Worm (Caenorhabditis elegans) whole organism, L4 larva: ENCODE measurements around the gene Y43F8B.19.

Experiments
- F10B5.3 ChIP-seq: sonication (generic microtip); optimal IDR thresholded peaks from 2 replicates; lab custom pipeline; 2016; ENCODE audit warnings: mild to moderate bottlenecking, missing genetic modification characterization, missing compliant biosample characterization
- daf-8 ChIP-seq: fragments of 200-800 bp; sonication (Bioruptor generic); IDR thresholded peaks from 2 replicates; pipeline ENCODE4 v1.3.6; 2022; ENCODE audit warnings: missing genetic modification characterization, missing compliant biosample characterization
- nhr-237 ChIP-seq: sonication (generic microtip); optimal IDR thresholded peaks from 2 replicates; lab custom pipeline; 2017; ENCODE audit warnings: missing biosample characterization, missing genetic modification characterization

- TF ChIP-seq F10B5.3 (tag; lab: Kevin White, UChicago) = no peak
- no peak for TF ChIP-seq nhr-237 (tag; lab: Kevin White, UChicago)
- TF ChIP-seq daf-8 = no peak
Measured at ce11 chrV:19513552-19513951, 1.4 kb upstream of the Y43F8B.19 start, which contains the start of gene phy-4.
